Fruit fly (Drosophila melanogaster): ENCODE measurements around the gene CG34012.
A peak's percentile ranks its signal among the peaks of the same experiment; 100 is the strongest.

The CG34012 gene

DNA sequence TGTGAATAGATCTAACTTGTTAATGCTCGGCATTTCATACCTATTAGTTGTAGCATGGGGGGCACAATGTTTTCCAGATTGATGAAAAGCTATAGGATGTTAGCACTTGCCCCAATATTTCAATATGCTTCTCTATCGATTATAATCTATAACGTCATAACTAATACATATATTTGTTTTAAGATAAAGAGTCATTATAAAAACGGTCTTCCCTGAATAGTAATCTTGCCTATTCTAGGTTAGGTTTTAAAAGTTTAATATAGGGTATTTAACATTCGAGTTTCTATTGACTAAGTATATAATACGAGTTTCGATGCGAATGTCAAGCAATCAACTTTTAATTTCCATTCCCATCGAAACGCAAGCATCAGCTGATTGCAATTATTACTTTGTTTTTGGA, 48.1 kb downstream of the CG34012 start, which contains the start of the genes CG6321 and Blos2 (continued):
- TF ChIP-seq CG1832 (GFP tag; optimal IDR thresholded peaks at IDR 0.05) (no peak), odd (GFP tag; optimal IDR thresholded peaks at IDR 0.05) (peak; percentile 69), CG3065 (GFP tag; optimal IDR thresholded peaks at IDR 0.05) (no peak), CG7839 (tag; optimal IDR thresholded peaks at IDR 0.05) (peak; percentile 94), nau (GFP tag; optimal IDR thresholded peaks at IDR 0.05) (peak; percentile 63), Optix (GFP tag; IDR thresholded peaks at IDR 0.05) (no peak), CG7556 (GFP tag; optimal IDR thresholded peaks at IDR 0.05) (peak; percentile 79), ara (GFP tag; IDR thresholded peaks at IDR 0.05) (0 out of 2 replicates have a peak, but pooled peaks have one; percentile 34), bcd (GFP tag; optimal IDR thresholded peaks at IDR 0.05) (peak; percentile 68), row (GFP tag; IDR thresholded peaks at IDR 0.05) (peak; percentile 93), bbx (GFP tag; IDR thresholded peaks at IDR 0.05; ENCODE audit: partially characterized antibody) (no peak), Vsx1 (GFP tag; optimal IDR thresholded peaks at IDR 0.05) (peak; percentile 34), Bgb (GFP tag; IDR thresholded peaks at IDR 0.05; ENCODE audit: partially characterized antibody) (no peak), dysf (GFP tag; IDR thresholded peaks at IDR 0.05) (peak; percentile 88), CG1529 (GFP tag; optimal IDR thresholded peaks at IDR 0.05) (peak; percentile 59), CG2712 (tag; optimal IDR thresholded peaks at IDR 0.05) (peak; percentile 89), CG33557 (GFP tag; optimal IDR thresholded peaks at IDR 0.05) (peak; percentile 59), z (GFP tag; IDR thresholded peaks at IDR 0.05) (no peak), sr (GFP tag; IDR thresholded peaks at IDR 0.05) (no peak), pan (optimal IDR thresholded peaks at IDR 0.05) (peak in 1 of 2 experiments; percentile 32), pan (GFP tag; optimal IDR thresholded peaks at IDR 0.05 in 1 of 2, IDR thresholded peaks at IDR 0.05 in 1 of 2) (peak in 1 of 2 experiments; percentile 40), CG1603 (tag; optimal IDR thresholded peaks at IDR 0.05) (peak; percentile 63), chn (GFP tag; optimal IDR thresholded peaks at IDR 0.05) (peak; percentile 42), CG10147 (GFP tag; optimal IDR thresholded peaks at IDR 0.05) (peak; percentile 83), trem (tag; optimal IDR thresholded peaks at IDR 0.05) (peak; percentile 68), lmd (GFP tag; IDR thresholded peaks at IDR 0.05) (peak; percentile 68), CG10979 (tag; optimal IDR thresholded peaks at IDR 0.05) (peak; percentile 81), NC2α (GFP tag; optimal IDR thresholded peaks at IDR 0.05) (no peak), CG11695 (GFP tag; IDR thresholded peaks at IDR 0.05) (peak; percentile 82), CoRest (tag; optimal IDR thresholded peaks at IDR 0.05) (peak; percentile 85), grau (tag; optimal IDR thresholded peaks at IDR 0.05) (peak; percentile 85), CG43689 (GFP tag; IDR thresholded peaks at IDR 0.05) (no peak), HLH54F (GFP tag; optimal IDR thresholded peaks at IDR 0.05) (peak; percentile 33), nmo (GFP tag; optimal IDR thresholded peaks at IDR 0.05) (peak; percentile 85), bowl (GFP tag; IDR thresholded peaks at IDR 0.05) (no peak), CG2199 (GFP tag; IDR thresholded peaks at IDR 0.05) (no peak), stwl (tag; optimal IDR thresholded peaks at IDR 0.05) (peak; percentile 30), CG6791 (GFP tag; IDR thresholded peaks at IDR 0.05; ENCODE audit: partially characterized antibody) (no peak), CG2116 (GFP tag; optimal IDR thresholded peaks at IDR 0.05) (peak; percentile 25), CG17912 (GFP tag; optimal IDR thresholded peaks at IDR 0.05) (no peak), CG13894 (tag; optimal IDR thresholded peaks at IDR 0.05) (no peak), H15 (GFP tag; IDR thresholded peaks at IDR 0.05) (0 out of 3 replicates have a peak, but pooled peaks have one; percentile 27), CG10321 (GFP tag; IDR thresholded peaks at IDR 0.05) (no peak), sqz (GFP tag; optimal IDR thresholded peaks at IDR 0.05) (peak; percentile 20), CG12299 (tag; optimal IDR thresholded peaks at IDR 0.05) (peak; percentile 76), CG9609 (GFP tag; optimal IDR thresholded peaks at IDR 0.05) (peak; percentile 32), sens-2 (GFP tag; IDR thresholded peaks at IDR 0.05) (no peak), CG17385 (GFP tag; optimal IDR thresholded peaks at IDR 0.05) (peak; percentile 77), HmgZ (tag; optimal IDR thresholded peaks at IDR 0.05) (peak; percentile 84), pum (GFP tag; optimal IDR thresholded peaks at IDR 0.05) (peak; percentile 42), PHDP (tag; optimal IDR thresholded peaks at IDR 0.05) (peak; percentile 89)
